Fruit fly (Drosophila melanogaster): Measurements from ENCODE around the gene mtTFB1.

mtTFB1 gene

dm6 chr3L:11696294-11697116 lies 12.3 kb upstream of the mtTFB1 start, which contains the start of gene Dph1:
TSS of gene Dph1 (minus strand) at chr3L:11696963.
- peak; percentile 62 for TF ChIP-seq sv (GFP tag; optimal IDR thresholded peaks at IDR 0.05)
- no peak for TF ChIP-seq CrebA (GFP tag; optimal IDR thresholded peaks at IDR 0.05; ENCODE audit: borderline replicate concordance)
- TF ChIP-seq fru (GFP tag; optimal IDR thresholded peaks at IDR 0.05): peak; percentile 90
- peak; percentile 58 for TF ChIP-seq Rel (GFP tag; optimal IDR thresholded peaks at IDR 0.05)
- peak; percentile 39 for TF ChIP-seq Rel (tag; optimal IDR thresholded peaks at IDR 0.05)
- peak; percentile 42 for TF ChIP-seq Myc (optimal IDR thresholded peaks at IDR 0.05)
- no peak for TF ChIP-seq usp (GFP tag; optimal IDR thresholded peaks at IDR 0.05)
- peak; percentile 69 for TF ChIP-seq Jra (GFP tag; optimal IDR thresholded peaks at IDR 0.05)
- peak; percentile 88 for TF ChIP-seq h (GFP tag; optimal IDR thresholded peaks at IDR 0.05)
- peak; percentile 48 for TF ChIP-seq Hnf4 (GFP tag; optimal IDR thresholded peaks at IDR 0.05)
- peak; percentile 61 for TF ChIP-seq brk (GFP tag; optimal IDR thresholded peaks at IDR 0.05)
- no peak for TF ChIP-seq Hr78 (GFP tag; optimal IDR thresholded peaks at IDR 0.05)
- TF ChIP-seq Dfd (GFP tag; optimal IDR thresholded peaks at IDR 0.05): no peak
- peak; percentile 90 for TF ChIP-seq br (GFP tag; optimal IDR thresholded peaks at IDR 0.05)
- peak; percentile 82 for TF ChIP-seq dmrt93B (GFP tag; optimal IDR thresholded peaks at IDR 0.05)
- TF ChIP-seq HLH106 (tag; optimal IDR thresholded peaks at IDR 0.05): peak; percentile 76
- peak; percentile 88 for TF ChIP-seq ey (GFP tag; optimal IDR thresholded peaks at IDR 0.05)
- TF ChIP-seq Dif (GFP tag; optimal IDR thresholded peaks at IDR 0.05; ENCODE audit: partially characterized antibody): no peak
- peak in 1 of 2 experiments; percentile 91 for TF ChIP-seq foxo (GFP tag; optimal IDR thresholded peaks at IDR 0.05)
- peak; percentile 81 for TF ChIP-seq Sp1 (GFP tag; optimal IDR thresholded peaks at IDR 0.05)
- peak; percentile 91 for TF ChIP-seq rgr (GFP tag; optimal IDR thresholded peaks at IDR 0.05)
- TF ChIP-seq Mio (GFP tag; optimal IDR thresholded peaks at IDR 0.05): no peak
- TF ChIP-seq OdsH (GFP tag; optimal IDR thresholded peaks at IDR 0.05): peak; percentile 84
- no peak for TF ChIP-seq lola (GFP tag; optimal IDR thresholded peaks at IDR 0.05)
- peak; percentile 77 for TF ChIP-seq psq (GFP tag; optimal IDR thresholded peaks at IDR 0.05)
- no peak for TF ChIP-seq tai (GFP tag; optimal IDR thresholded peaks at IDR 0.05)
- TF ChIP-seq woc (GFP tag; optimal IDR thresholded peaks at IDR 0.05): peak; percentile 74
- no peak for TF ChIP-seq Vsx2 (GFP tag; optimal IDR thresholded peaks at IDR 0.05; ENCODE audit: partially characterized antibody)
- peak; percentile 70 for TF ChIP-seq CG32264 (GFP tag; optimal IDR thresholded peaks at IDR 0.05)
- TF ChIP-seq sage (GFP tag; optimal IDR thresholded peaks at IDR 0.05): peak; percentile 7
- peak; percentile 62 for TF ChIP-seq Hr83 (GFP tag; optimal IDR thresholded peaks at IDR 0.05; ENCODE audit: poor library complexity, severe bottlenecking)

dm6 chr3L:11699163-11699562 lies 9.6 kb upstream of the mtTFB1 start, which contains the start of gene Dnai2:
TSS of gene Dnai2 (minus strand) at chr3L:11699263.
- TF ChIP-seq Jra (GFP tag; optimal IDR thresholded peaks at IDR 0.05): no peak
- TF ChIP-seq Hnf4 (GFP tag; optimal IDR thresholded peaks at IDR 0.05): no peak
- no peak for TF ChIP-seq br (GFP tag; optimal IDR thresholded peaks at IDR 0.05)
- TF ChIP-seq Hr78 (GFP tag; optimal IDR thresholded peaks at IDR 0.05): no peak
- TF ChIP-seq OdsH (GFP tag; optimal IDR thresholded peaks at IDR 0.05): no peak
- no peak for TF ChIP-seq CG9705 (GFP tag; optimal IDR thresholded peaks at IDR 0.05)

- no peak for TF ChIP-seq Abd-B (GFP tag; optimal IDR thresholded peaks at IDR 0.05)
- TF ChIP-seq woc (GFP tag; optimal IDR thresholded peaks at IDR 0.05): no peak
- no peak for TF ChIP-seq dmrt93B (GFP tag; optimal IDR thresholded peaks at IDR 0.05)
- no peak for TF ChIP-seq tai (GFP tag; optimal IDR thresholded peaks at IDR 0.05)
- TF ChIP-seq Hr78 (GFP tag; optimal IDR thresholded peaks at IDR 0.05): no peak
- TF ChIP-seq Vsx2 (GFP tag; optimal IDR thresholded peaks at IDR 0.05; ENCODE audit: partially characterized antibody): no peak
- TF ChIP-seq brk (GFP tag; optimal IDR thresholded peaks at IDR 0.05): no peak
- no peak for TF ChIP-seq GATAd (GFP tag; optimal IDR thresholded peaks at IDR 0.05)
- TF ChIP-seq Rel (GFP tag; optimal IDR thresholded peaks at IDR 0.05): no peak
- no peak for TF ChIP-seq Rel (tag; optimal IDR thresholded peaks at IDR 0.05)
Observed at dm6 chr3L:11701649-11702048, 7.1 kb upstream of the mtTFB1 start.

- TF ChIP-seq Dif (GFP tag; optimal IDR thresholded peaks at IDR 0.05; ENCODE audit: partially characterized antibody) (no peak), CG32264 (GFP tag; optimal IDR thresholded peaks at IDR 0.05) (no peak), dl (GFP tag; optimal IDR thresholded peaks at IDR 0.05; ENCODE audit: insufficient read depth in 1 of 2, partially characterized antibody in 2 of 2) (no peak), fru (GFP tag; optimal IDR thresholded peaks at IDR 0.05) (no peak), jim (GFP tag; optimal IDR thresholded peaks at IDR 0.05) (no peak), CG9705 (GFP tag; optimal IDR thresholded peaks at IDR 0.05) (no peak), usp (GFP tag; optimal IDR thresholded peaks at IDR 0.05) (no peak), woc (GFP tag; optimal IDR thresholded peaks at IDR 0.05) (no peak), psq (GFP tag; optimal IDR thresholded peaks at IDR 0.05) (no peak), foxo (GFP tag; optimal IDR thresholded peaks at IDR 0.05) (no peak), sage (GFP tag; optimal IDR thresholded peaks at IDR 0.05) (no peak), GATAd (GFP tag; optimal IDR thresholded peaks at IDR 0.05) (no peak), Hr83 (GFP tag; optimal IDR thresholded peaks at IDR 0.05; ENCODE audit: poor library complexity, severe bottlenecking) (no peak), Mio (GFP tag; optimal IDR thresholded peaks at IDR 0.05) (no peak), Dfd (GFP tag; optimal IDR thresholded peaks at IDR 0.05) (no peak), ey (GFP tag; optimal IDR thresholded peaks at IDR 0.05) (no peak), N (GFP tag; optimal IDR thresholded peaks at IDR 0.05) (no peak)
Observed at dm6 chr3L:11703579-11703978, 5.2 kb upstream of the mtTFB1 start.

Measured in whole organism, wandering third instar larva.